Fruit fly (Drosophila melanogaster) whole organism, embryonic: ENCODE results near the gene Muc91C.

Experiments used
- Awh ChIP-seq: fragments of 200-800 bp; sonication (Bioruptor generic); IDR thresholded peaks from 2 replicates; pipeline ENCODE4, ENCODE4 v1.3.6; 2022; ENCODE audit warnings: missing biosample characterization, missing genetic modification characterization
- Blimp-1 ChIP-seq: fragments of 200-800 bp; sonication (Bioruptor generic); optimal IDR thresholded peaks from 3 replicates; lab custom pipeline; 2018; ENCODE audit warnings: missing biosample characterization, missing genetic modification characterization, mild to moderate bottlenecking, moderate library complexity, missing genetic modification reagents
- CG10274 ChIP-seq: fragments of 200-800 bp; sonication (Bioruptor generic); optimal IDR thresholded peaks from 3 replicates; lab custom pipeline; 2017; ENCODE audit warnings: missing biosample characterization, mild to moderate bottlenecking, missing genetic modification characterization
- CG10543 ChIP-seq: fragments of 200-800 bp; sonication (Bioruptor generic); optimal IDR thresholded peaks from 3 replicates; lab custom pipeline; 2017; ENCODE audit warnings: missing biosample characterization, mild to moderate bottlenecking, missing genetic modification characterization, moderate library complexity
- CG10565 ChIP-seq: fragments of 200-800 bp; sonication (Bioruptor generic); optimal IDR thresholded peaks from 3 replicates; lab custom pipeline; 2016; ENCODE audit warnings: missing biosample characterization, mild to moderate bottlenecking, missing genetic modification characterization
- CG10979 ChIP-seq: fragments of 200-800 bp; sonication (Bioruptor generic); optimal IDR thresholded peaks from 2 replicates; lab custom pipeline; 2018; ENCODE audit warnings: missing biosample characterization, mild to moderate bottlenecking, missing genetic modification characterization, moderate library complexity
- CG11085 ChIP-seq: fragments of 200-800 bp; sonication (Bioruptor generic); IDR thresholded peaks from 2 replicates; pipeline ENCODE4 v1.3.6; 2022; ENCODE audit warnings: missing biosample characterization, missing genetic modification characterization
- CG11093 ChIP-seq: fragments of 200-800 bp; sonication (Bioruptor generic); IDR thresholded peaks from 3 replicates; pipeline ENCODE4 v1.3.6; 2022; ENCODE audit warnings: missing biosample characterization, missing genetic modification characterization
- CG11247 ChIP-seq: fragments of 200-800 bp; sonication (Bioruptor generic); IDR thresholded peaks from 2 replicates; pipeline ENCODE4 v1.3.6; 2022; ENCODE audit warnings: missing biosample characterization, missing genetic modification characterization
- CG12155 ChIP-seq: fragments of 200-800 bp; sonication (Bioruptor generic); optimal IDR thresholded peaks from 3 replicates; lab custom pipeline; 2016; ENCODE audit warnings: missing biosample characterization, missing genetic modification characterization
- CG12236 ChIP-seq: fragments of 200-800 bp; sonication (Bioruptor generic); optimal IDR thresholded peaks from 2 replicates; lab custom pipeline; 2016; ENCODE audit warnings: missing biosample characterization, missing genetic modification characterization
- CG14860 ChIP-seq: fragments of 200-800 bp; sonication (Bioruptor generic); IDR thresholded peaks from 3 replicates; pipeline ENCODE4 v1.3.6; 2022; ENCODE audit warnings: missing biosample characterization, missing genetic modification characterization; ENCODE audit not compliant: partially characterized antibody
- CG1603 ChIP-seq: fragments of 200-800 bp; sonication (Bioruptor generic); optimal IDR thresholded peaks from 2 replicates; lab custom pipeline; 2019; ENCODE audit warnings: missing biosample characterization, mild to moderate bottlenecking, missing genetic modification characterization, moderate library complexity
- CG34224 ChIP-seq: fragments of 200-800 bp; sonication (Bioruptor generic); IDR thresholded peaks from 3 replicates; pipeline ENCODE4 v1.3.6; 2022; ENCODE audit warnings: missing biosample characterization, missing genetic modification characterization; ENCODE audit not compliant: partially characterized antibody
- CG3847 ChIP-seq: fragments of 200-800 bp; sonication (Bioruptor generic); IDR thresholded peaks from 2 replicates; pipeline ENCODE4 v1.3.6; 2022; ENCODE audit warnings: missing biosample characterization, missing genetic modification characterization
- CG3995 ChIP-seq: fragments of 200-800 bp; sonication (Bioruptor generic); optimal IDR thresholded peaks from 3 replicates; lab custom pipeline; 2016; ENCODE audit warnings: missing biosample characterization, missing genetic modification characterization
- CG42726 ChIP-seq: fragments of 200-800 bp; sonication (Bioruptor generic); IDR thresholded peaks from 2 replicates; pipeline ENCODE4 v1.3.6; 2022; ENCODE audit warnings: missing biosample characterization, missing genetic modification characterization; ENCODE audit not compliant: partially characterized antibody
- CG4730 ChIP-seq: fragments of 200-800 bp; sonication (Bioruptor generic); IDR thresholded peaks from 2 replicates; pipeline ENCODE4 v1.3.6; 2022; ENCODE audit warnings: missing biosample characterization, missing genetic modification characterization
- CG5180 ChIP-seq: fragments of 200-800 bp; sonication (Bioruptor generic); optimal IDR thresholded peaks from 3 replicates; lab custom pipeline; 2017; ENCODE audit warnings: missing biosample characterization, missing genetic modification characterization, mild to moderate bottlenecking, moderate library complexity, missing genetic modification reagents
- CG6175 ChIP-seq: fragments of 200-800 bp; sonication (Bioruptor generic); IDR thresholded peaks from 3 replicates; pipeline ENCODE4 v1.3.6; 2022; ENCODE audit warnings: missing biosample characterization, missing genetic modification characterization
- CG8765 ChIP-seq: fragments of 200-800 bp; sonication (Bioruptor generic); IDR thresholded peaks from 2 replicates; pipeline ENCODE4 v1.3.6; 2022; ENCODE audit warnings: missing biosample characterization, missing genetic modification characterization
- CHES-1-like ChIP-seq: fragments of 200-800 bp; sonication (Bioruptor generic); optimal IDR thresholded peaks from 2 replicates; lab custom pipeline; 2016; ENCODE audit warnings: missing biosample characterization, missing genetic modification characterization
- D19A ChIP-seq: fragments of 200-800 bp; optimal IDR thresholded peaks from 3 replicates; lab custom pipeline; 2019; ENCODE audit warnings: missing biosample characterization, mild to moderate bottlenecking, missing genetic modification characterization, moderate library complexity
- Dek ChIP-seq: fragments of 200-800 bp; sonication (Bioruptor generic); optimal IDR thresholded peaks from 3 replicates; lab custom pipeline; 2019; ENCODE audit warnings: missing biosample characterization, mild to moderate bottlenecking, missing genetic modification characterization, moderate library complexity
- Dip2 ChIP-seq: fragments of 200-800 bp; sonication (Bioruptor generic); IDR thresholded peaks from 2 replicates; pipeline ENCODE4 v1.3.6; 2022; ENCODE audit warnings: missing biosample characterization, missing genetic modification characterization
- GATAe ChIP-seq: fragments of 200-800 bp; sonication (Bioruptor generic); conservative IDR thresholded peaks from 2 replicates; pipeline ENCODE4 v1.3.6; 2022; ENCODE audit warnings: missing biosample characterization, missing genetic modification characterization
- MESR4 ChIP-seq: fragments of 200-800 bp; sonication (Bioruptor generic); optimal IDR thresholded peaks from 2 replicates; lab custom pipeline; 2018; ENCODE audit warnings: missing biosample characterization, mild to moderate bottlenecking, missing genetic modification characterization, moderate library complexity
- MTF-1 ChIP-seq: fragments of 200-800 bp; sonication (Bioruptor generic); optimal IDR thresholded peaks from 2 replicates; lab custom pipeline; 2018; ENCODE audit warnings: missing biosample characterization, mild to moderate bottlenecking, missing genetic modification characterization, borderline replicate concordance
- Nf-YB ChIP-seq: fragments of 200-800 bp; sonication (Bioruptor generic); optimal IDR thresholded peaks from 3 replicates; lab custom pipeline; 2019; ENCODE audit warnings: missing biosample characterization, mild to moderate bottlenecking, missing genetic modification characterization, moderate library complexity
- Pdp1 ChIP-seq, 2 experiments: fragments of 200-800 bp; sonication (Bioruptor generic); optimal IDR thresholded peaks; 3 replicates each; lab custom pipeline; 2016; ENCODE audit warnings: missing biosample characterization in 2 of 2, missing genetic modification characterization in 2 of 2, mild to moderate bottlenecking in 1 of 2, moderate library complexity in 1 of 2
- Rx ChIP-seq: fragments of 200-800 bp; sonication (Bioruptor generic); IDR thresholded peaks from 2 replicates; pipeline ENCODE4 v1.3.6; 2022; ENCODE audit warnings: missing biosample characterization, missing genetic modification characterization
- Vsx1 ChIP-seq: fragments of 200-800 bp; sonication (Bioruptor generic); optimal IDR thresholded peaks from 2 replicates; lab custom pipeline; 2017; ENCODE audit warnings: missing biosample characterization, mild to moderate bottlenecking, missing genetic modification characterization, missing genetic modification reagents
- br ChIP-seq: fragments of >200 bp; optimal IDR thresholded peaks from 2 replicates; lab custom pipeline; 2017
- bsh ChIP-seq, 2 experiments: fragments of 200-800 bp; sonication (Bioruptor generic); optimal IDR thresholded peaks; 2 replicates each; lab custom pipeline; 2017 to 2018; ENCODE audit warnings: mild to moderate bottlenecking in 2 of 2, missing biosample characterization in 2 of 2, missing genetic modification characterization in 2 of 2, moderate library complexity in 1 of 2
- cas ChIP-seq: fragments of 200-800 bp; sonication (Bioruptor generic); IDR thresholded peaks from 2 replicates; pipeline ENCODE4 v1.3.6; 2022; ENCODE audit warnings: missing biosample characterization, missing genetic modification characterization
- chif ChIP-seq, 2 experiments: fragments of 200-800 bp; sonication (Bioruptor generic); optimal IDR thresholded peaks; 3 replicates each; lab custom pipeline; 2016; ENCODE audit warnings: missing biosample characterization in 2 of 2, missing genetic modification characterization in 2 of 2
- fd3F ChIP-seq: fragments of 200-800 bp; sonication (Bioruptor generic); optimal IDR thresholded peaks from 2 replicates; lab custom pipeline; 2018; ENCODE audit warnings: missing biosample characterization, mild to moderate bottlenecking, missing genetic modification characterization, moderate library complexity
- fd64A ChIP-seq: fragments of 200-800 bp; sonication (Bioruptor generic); optimal IDR thresholded peaks from 3 replicates; lab custom pipeline; 2018; ENCODE audit warnings: missing biosample characterization, mild to moderate bottlenecking, missing genetic modification characterization
- fd96Cb ChIP-seq: fragments of 200-800 bp; sonication (Bioruptor generic); optimal IDR thresholded peaks from 2 replicates; lab custom pipeline; 2018; ENCODE audit warnings: missing biosample characterization, mild to moderate bottlenecking, missing genetic modification characterization, moderate library complexity
- gcm ChIP-seq: fragments of 200-800 bp; sonication (Bioruptor generic); optimal IDR thresholded peaks from 2 replicates; lab custom pipeline; 2019; ENCODE audit warnings: missing biosample characterization, mild to moderate bottlenecking, missing genetic modification characterization, moderate library complexity
- maf-S ChIP-seq: fragments of 200-800 bp; sonication (Bioruptor generic); optimal IDR thresholded peaks from 2 replicates; lab custom pipeline; 2016; ENCODE audit warnings: missing biosample characterization, missing genetic modification characterization
- mirr ChIP-seq: fragments of 200-800 bp; sonication (Bioruptor generic); optimal IDR thresholded peaks from 3 replicates; lab custom pipeline; 2018; ENCODE audit warnings: missing biosample characterization, mild to moderate bottlenecking, missing genetic modification characterization
- oc ChIP-seq: fragments of 200-800 bp; sonication (Bioruptor generic); optimal IDR thresholded peaks from 2 replicates; lab custom pipeline; 2018; ENCODE audit warnings: missing biosample characterization, mild to moderate bottlenecking, missing genetic modification characterization, moderate library complexity
- sc ChIP-seq, 3 experiments: fragments of >200 bp in 2 of 3; fragments of 200-800 bp in 1 of 3; sonication (Bioruptor generic) in 1 of 3; optimal IDR thresholded peaks; 2 replicates in 2 of 3; 3 replicates in 1 of 3; lab custom pipeline; 2017; ENCODE audit warnings: mild to moderate bottlenecking in 1 of 3, missing biosample characterization in 1 of 3, missing genetic modification characterization in 1 of 3, missing genetic modification reagents in 1 of 3
- sug ChIP-seq: fragments of 200-800 bp; optimal IDR thresholded peaks from 2 replicates; lab custom pipeline; 2019; ENCODE audit warnings: missing biosample characterization, mild to moderate bottlenecking, missing genetic modification characterization, moderate library complexity
- z ChIP-seq: fragments of 200-800 bp; sonication (Bioruptor generic); IDR thresholded peaks from 3 replicates; pipeline ENCODE4 v1.3.6; 2022; ENCODE audit warnings: missing biosample characterization, missing genetic modification characterization
- zf30C ChIP-seq: fragments of 200-800 bp; sonication (Bioruptor generic); optimal IDR thresholded peaks from 3 replicates; lab custom pipeline; 2018; ENCODE audit warnings: missing biosample characterization, mild to moderate bottlenecking, missing genetic modification characterization
- zfh1 ChIP-seq: fragments of 200-800 bp; sonication (Bioruptor generic); IDR thresholded peaks from 3 replicates; pipeline ENCODE4 v1.3.6; 2022; ENCODE audit warnings: missing biosample characterization, missing genetic modification characterization

Gene Muc91C

DNA sequence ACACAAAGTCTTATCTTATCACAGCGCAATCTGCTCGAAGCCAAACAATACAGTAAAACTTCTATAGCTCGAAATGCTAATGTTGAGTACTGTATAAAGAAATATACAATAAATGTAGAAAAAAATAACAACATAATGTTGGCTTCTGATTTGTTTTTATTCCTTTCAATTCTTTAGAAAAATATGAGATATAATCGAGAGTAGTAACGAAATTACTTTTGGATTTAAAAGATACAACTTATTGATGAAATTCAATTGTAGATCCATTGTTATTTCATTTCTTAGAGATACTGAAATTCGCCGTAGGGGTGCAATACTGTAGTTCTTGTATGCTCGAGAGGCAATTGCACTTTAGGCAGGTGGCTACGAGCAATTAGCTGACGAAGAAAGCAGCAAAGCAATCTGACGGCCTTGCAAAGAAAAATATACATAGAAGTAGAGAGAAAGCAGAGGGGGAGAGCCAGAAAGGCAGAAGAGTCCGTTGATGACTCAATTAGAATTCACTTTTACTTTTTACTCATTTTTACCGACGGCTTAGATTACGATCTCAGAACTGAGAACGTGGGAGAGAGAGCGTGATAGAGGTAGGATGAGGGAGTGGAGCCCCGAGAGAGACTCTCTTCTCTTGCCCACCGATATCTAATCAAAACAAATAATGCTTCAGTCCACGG, 21.9 kb downstream of the Muc91C start (continued):
- TF ChIP-seq CG11247 (0 out of 2 replicates have a peak, but pooled peaks have one; percentile 17), fd3F (GFP tag; lab: Kevin White, UChicago) (no peak), Blimp-1 (peak; percentile 95), CG1603 (peak; percentile 39), Rx (no peak), CG3847 (GFP tag; lab: Robert Waterston, UW) (no peak), CG10565 (no peak), CG10979 (tag; lab: Kevin White, UChicago) (peak; percentile 34), CG11085 (GFP tag; lab: Robert Waterston, UW) (0 out of 2 replicates have a peak, but pooled peaks have one; percentile 31), bsh (GFP tag; optimal IDR thresholded peaks at IDR 0.05; lab: Kevin White, UChicago) (peak in 1 of 2 experiments; percentile 72), gcm (GFP tag; lab: Kevin White, UChicago) (peak; percentile 51), zfh1 (GFP tag; lab: Robert Waterston, UW) (peak; percentile 40; the same call in 1 of the 3 replicates), CG12155 (GFP tag; lab: Kevin White, UChicago) (no peak), Dip2 (no peak), z (GFP tag; lab: Robert Waterston, UW) (peak; percentile 81), CG42726 (no peak), CHES-1-like (GFP tag; lab: Kevin White, UChicago) (no peak), mirr (no peak), br (lab: Kevin White, UChicago) (no peak), chif (GFP tag; optimal IDR thresholded peaks at IDR 0.05; lab: Kevin White, UChicago) (peak in 1 of 2 experiments; percentile 17), CG3995 (GFP tag; lab: Kevin White, UChicago) (no peak), Dek (tag; lab: Kevin White, UChicago) (peak; percentile 61), fd64A (GFP tag; lab: Kevin White, UChicago) (no peak), sug (no peak), cas (GFP tag; lab: Robert Waterston, UW) (no peak), CG10543 (GFP tag; lab: Kevin White, UChicago) (no peak), CG8765 (GFP tag; lab: Robert Waterston, UW) (no peak), sc (optimal IDR thresholded peaks at IDR 0.05; lab: Kevin White, UChicago) (no peak), sc (GFP tag; optimal IDR thresholded peaks at IDR 0.05; lab: Kevin White, UChicago) (peak; percentile 21), CG6175 (GFP tag; lab: Robert Waterston, UW) (no peak), Awh (GFP tag; lab: Robert Waterston, UW) (peak; percentile 27; the same call in 1 of the 2 replicates), Pdp1 (GFP tag; optimal IDR thresholded peaks at IDR 0.05; lab: Kevin White, UChicago) (peak in 1 of 2 experiments; percentile 51), oc (tag; lab: Kevin White, UChicago) (peak; percentile 3), CG5180 (GFP tag; lab: Kevin White, UChicago) (peak; percentile 14), CG11093 (GFP tag; lab: Robert Waterston, UW) (0 out of 3 replicates have a peak, but pooled peaks have one; percentile 37), maf-S (GFP tag; lab: Kevin White, UChicago) (no peak), CG4730 (GFP tag; lab: Robert Waterston, UW) (no peak), CG34224 (no peak), GATAe (GFP tag; lab: Robert Waterston, UW) (peak; percentile 82), CG14860 (GFP tag; lab: Robert Waterston, UW) (no peak), CG10274 (no peak), MESR4 (GFP tag; lab: Kevin White, UChicago) (no peak), fd96Cb (tag; lab: Kevin White, UChicago) (peak; percentile 54), zf30C (no peak), CG12236 (no peak), Nf-YB (GFP tag; lab: Kevin White, UChicago) (peak; percentile 22), MTF-1 (GFP tag; lab: Kevin White, UChicago) (no peak), D19A (peak; percentile 16), Vsx1 (GFP tag; lab: Kevin White, UChicago) (peak; percentile 63)
